Fruit fly (Drosophila melanogaster): ENCODE results near the gene Rh3.
"Not testable (repeated sequence)": the region's sequence is repeated elsewhere in the genome, so short reads cannot be mapped to it uniquely, and the experiment has no call there.

Rh3 gene

dm6 chr3R:20082350-20082749, at the start of gene Rh3:
Gene Rh3, minus strand, starts transcription at chr3R:20082450.
- no peak for TF ChIP-seq Pif1B (GFP tag; optimal IDR thresholded peaks at IDR 0.05)
- TF ChIP-seq gl (tag; optimal IDR thresholded peaks at IDR 0.05), result no peak
- no peak for TF ChIP-seq CG32121 (GFP tag; IDR thresholded peaks at IDR 0.05)
- no peak for TF ChIP-seq EcR (GFP tag; optimal IDR thresholded peaks at IDR 0.05)
- no peak for TF ChIP-seq Ets98B (GFP tag; IDR thresholded peaks at IDR 0.05)
- TF ChIP-seq CG17806 (tag; optimal IDR thresholded peaks at IDR 0.05), result no peak
- no peak for TF ChIP-seq CG13204 (GFP tag; optimal IDR thresholded peaks at IDR 0.05)
- no peak for TF ChIP-seq CG4496 (GFP tag; IDR thresholded peaks at IDR 0.05)
- no peak for TF ChIP-seq Snoo (tag; optimal IDR thresholded peaks at IDR 0.05)
- TF ChIP-seq CG9948 (tag; optimal IDR thresholded peaks at IDR 0.05), result no peak
- no peak for TF ChIP-seq CG8301 (tag; optimal IDR thresholded peaks at IDR 0.05)
- no peak for TF ChIP-seq Pif1A (GFP tag; optimal IDR thresholded peaks at IDR 0.05)

- TF ChIP-seq fd96Ca (GFP tag; IDR thresholded peaks at IDR 0.05), result no peak
- TF ChIP-seq D1 (tag; optimal IDR thresholded peaks at IDR 0.05), result no peak
- TF ChIP-seq CG17806 (tag; optimal IDR thresholded peaks at IDR 0.05), result no peak
- no peak for TF ChIP-seq CG4496 (GFP tag; IDR thresholded peaks at IDR 0.05)
- no peak for TF ChIP-seq CG13204 (GFP tag; optimal IDR thresholded peaks at IDR 0.05)
- TF ChIP-seq Snoo (tag; optimal IDR thresholded peaks at IDR 0.05), result no peak
Observed at dm6 chr3R:20124394-20124793, 42.1 kb upstream of the Rh3 start.

DNA sequence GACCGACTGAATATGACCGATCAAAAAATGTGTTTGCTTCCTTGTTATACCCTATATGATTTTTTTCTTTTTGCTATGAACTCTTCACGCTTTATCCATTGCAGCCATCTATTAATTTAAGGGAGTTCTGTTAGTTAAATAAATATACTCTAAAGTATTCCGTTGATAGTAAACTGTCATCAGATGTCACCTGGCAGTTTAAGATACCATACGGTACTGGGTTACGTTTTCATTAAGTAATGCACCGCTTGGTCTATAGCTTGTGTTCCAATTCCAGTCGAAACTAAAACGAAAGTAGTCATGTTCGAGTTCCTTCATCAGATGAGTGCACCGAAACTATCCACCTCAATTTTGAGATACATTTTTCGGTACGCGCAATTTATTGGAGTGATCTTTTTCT, 38.5 kb upstream of the Rh3 start, which contains the start of gene Gr92a:
Gene Gr92a, plus strand, starts transcription at position 301 of the 400 bp plus-strand sequence.
- TF ChIP-seq CG17806 (tag; optimal IDR thresholded peaks at IDR 0.05) (no peak), CG34367 (tag; optimal IDR thresholded peaks at IDR 0.05) (no peak), Pif1A (GFP tag; optimal IDR thresholded peaks at IDR 0.05) (no peak), fd96Ca (GFP tag; IDR thresholded peaks at IDR 0.05) (no peak), CG15710 (tag; optimal IDR thresholded peaks at IDR 0.05) (no peak), Ets98B (GFP tag; IDR thresholded peaks at IDR 0.05) (no peak), CG13204 (GFP tag; optimal IDR thresholded peaks at IDR 0.05) (no peak), CG10348 (GFP tag; IDR thresholded peaks at IDR 0.05) (no peak), D1 (tag; optimal IDR thresholded peaks at IDR 0.05) (no peak), CG14655 (GFP tag; optimal IDR thresholded peaks at IDR 0.05) (no peak), CG32121 (GFP tag; IDR thresholded peaks at IDR 0.05) (no peak), CG8159 (tag; optimal IDR thresholded peaks at IDR 0.05) (no peak), EcR (GFP tag; optimal IDR thresholded peaks at IDR 0.05) (no peak), gl (tag; optimal IDR thresholded peaks at IDR 0.05) (no peak), rn (GFP tag; IDR thresholded peaks at IDR 0.05) (no peak), CG4496 (GFP tag; IDR thresholded peaks at IDR 0.05) (no peak), CG9948 (tag; optimal IDR thresholded peaks at IDR 0.05) (no peak), Pif1B (GFP tag; optimal IDR thresholded peaks at IDR 0.05) (no peak)

dm6 chr3R:20114538-20114937, 32.3 kb upstream of the Rh3 start, which contains the start of gene CG10887:
Gene CG10887, plus strand, starts transcription at chr3R:20114838.
- TF ChIP-seq CG12605 (GFP tag; IDR thresholded peaks at IDR 0.05); CG8159 (tag; optimal IDR thresholded peaks at IDR 0.05); CG4496 (GFP tag; IDR thresholded peaks at IDR 0.05): not testable (repeated sequence)

dm6 chr3R:20107863-20108262, 25.6 kb upstream of the Rh3 start, which contains the start of gene CG31206:
Gene CG31206, minus strand, starts transcription at chr3R:20107963.
- no peak for TF ChIP-seq gl (tag; optimal IDR thresholded peaks at IDR 0.05)
- TF ChIP-seq Pif1B (GFP tag; optimal IDR thresholded peaks at IDR 0.05), result no peak
- TF ChIP-seq CG32121 (GFP tag; IDR thresholded peaks at IDR 0.05), result no peak
- TF ChIP-seq CG8159 (tag; optimal IDR thresholded peaks at IDR 0.05), result no peak
- TF ChIP-seq CG8301 (tag; optimal IDR thresholded peaks at IDR 0.05), result no peak
- no peak for TF ChIP-seq Ets98B (GFP tag; IDR thresholded peaks at IDR 0.05)
- TF ChIP-seq rn (GFP tag; IDR thresholded peaks at IDR 0.05), result no peak
- TF ChIP-seq CG12605 (GFP tag; IDR thresholded peaks at IDR 0.05), result no peak
- no peak for TF ChIP-seq D1 (tag; optimal IDR thresholded peaks at IDR 0.05)
- no peak for TF ChIP-seq CG34367 (tag; optimal IDR thresholded peaks at IDR 0.05)
- no peak for TF ChIP-seq CG10348 (GFP tag; IDR thresholded peaks at IDR 0.05)
- no peak for TF ChIP-seq EcR (GFP tag; optimal IDR thresholded peaks at IDR 0.05)
- TF ChIP-seq fd96Ca (GFP tag; IDR thresholded peaks at IDR 0.05), result no peak
- TF ChIP-seq CG17806 (tag; optimal IDR thresholded peaks at IDR 0.05), result no peak
- no peak for TF ChIP-seq CG4496 (GFP tag; IDR thresholded peaks at IDR 0.05)
- TF ChIP-seq CG14655 (GFP tag; optimal IDR thresholded peaks at IDR 0.05), result no peak
- no peak for TF ChIP-seq CG9948 (tag; optimal IDR thresholded peaks at IDR 0.05)
- TF ChIP-seq Snoo (tag; optimal IDR thresholded peaks at IDR 0.05), result no peak
- TF ChIP-seq CG15710 (tag; optimal IDR thresholded peaks at IDR 0.05), result no peak

DNA sequence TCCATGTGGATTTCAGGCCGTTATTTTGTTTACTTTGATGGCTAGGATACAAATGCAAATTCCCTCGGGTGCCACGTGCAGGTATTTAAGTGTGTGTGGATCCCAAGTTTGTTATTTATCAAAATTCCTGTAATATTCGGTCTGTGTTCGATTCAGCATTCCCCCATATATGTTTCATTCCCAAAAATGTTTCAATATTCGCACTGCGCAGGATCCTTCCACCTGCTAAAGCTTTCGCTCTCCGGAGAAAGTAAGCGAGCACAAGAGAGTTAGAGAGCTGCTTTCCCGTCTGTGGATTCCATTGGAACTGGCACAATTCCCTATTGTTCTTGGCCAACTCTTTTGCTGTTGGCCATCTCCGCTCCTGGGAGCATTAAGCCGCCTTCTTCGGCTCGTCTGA, 2.0 kb downstream of the Rh3 start:
- TF ChIP-seq rn (GFP tag; IDR thresholded peaks at IDR 0.05) (no peak), CG15710 (tag; optimal IDR thresholded peaks at IDR 0.05) (no peak), CG9948 (tag; optimal IDR thresholded peaks at IDR 0.05) (no peak), gl (tag; optimal IDR thresholded peaks at IDR 0.05) (no peak), EcR (GFP tag; optimal IDR thresholded peaks at IDR 0.05) (no peak), CG12605 (GFP tag; IDR thresholded peaks at IDR 0.05) (no peak), CG17806 (tag; optimal IDR thresholded peaks at IDR 0.05) (no peak), Pif1B (GFP tag; optimal IDR thresholded peaks at IDR 0.05) (no peak), Snoo (tag; optimal IDR thresholded peaks at IDR 0.05) (no peak), Pif1A (GFP tag; optimal IDR thresholded peaks at IDR 0.05) (no peak), CG32121 (GFP tag; IDR thresholded peaks at IDR 0.05) (no peak), CG8159 (tag; optimal IDR thresholded peaks at IDR 0.05) (no peak), Ets98B (GFP tag; IDR thresholded peaks at IDR 0.05) (no peak), CG34367 (tag; optimal IDR thresholded peaks at IDR 0.05) (no peak), CG4496 (GFP tag; IDR thresholded peaks at IDR 0.05) (no peak), CG13204 (GFP tag; optimal IDR thresholded peaks at IDR 0.05) (no peak), D1 (tag; optimal IDR thresholded peaks at IDR 0.05) (no peak), fd96Ca (GFP tag; IDR thresholded peaks at IDR 0.05) (no peak), CG8301 (tag; optimal IDR thresholded peaks at IDR 0.05) (no peak)
